Worm (Caenorhabditis elegans): ENCODE measurements around the gene nep-5.

nep-5 gene

DNA sequence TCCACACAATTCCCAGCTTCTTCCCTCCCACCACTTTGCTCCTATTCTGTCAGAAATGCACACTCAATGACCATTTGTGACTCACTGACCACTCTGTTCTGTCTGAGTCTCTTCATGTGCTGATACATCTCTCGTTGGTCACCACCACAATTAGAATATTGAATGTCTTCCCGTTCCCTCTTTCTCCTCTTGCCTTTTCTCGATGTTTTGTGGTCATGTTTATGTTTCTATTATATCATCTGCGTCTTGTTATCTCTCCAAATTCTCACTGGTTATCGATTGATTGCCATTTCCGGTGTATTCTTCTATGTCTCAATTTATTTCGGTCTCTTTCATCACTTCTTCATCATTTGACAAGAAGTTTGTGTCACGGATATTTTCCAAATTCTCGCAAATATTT, 27.0 kb upstream of the nep-5 start:
- TF ChIP-seq cog-1 (tag; optimal IDR thresholded peaks at IDR 0.05): peak; percentile 16
- TF ChIP-seq T22C8.4 (GFP tag; IDR thresholded peaks at IDR 0.05): peak; percentile 72
- no peak for TF ChIP-seq ztf-23 (GFP tag; IDR thresholded peaks at IDR 0.05)

DNA sequence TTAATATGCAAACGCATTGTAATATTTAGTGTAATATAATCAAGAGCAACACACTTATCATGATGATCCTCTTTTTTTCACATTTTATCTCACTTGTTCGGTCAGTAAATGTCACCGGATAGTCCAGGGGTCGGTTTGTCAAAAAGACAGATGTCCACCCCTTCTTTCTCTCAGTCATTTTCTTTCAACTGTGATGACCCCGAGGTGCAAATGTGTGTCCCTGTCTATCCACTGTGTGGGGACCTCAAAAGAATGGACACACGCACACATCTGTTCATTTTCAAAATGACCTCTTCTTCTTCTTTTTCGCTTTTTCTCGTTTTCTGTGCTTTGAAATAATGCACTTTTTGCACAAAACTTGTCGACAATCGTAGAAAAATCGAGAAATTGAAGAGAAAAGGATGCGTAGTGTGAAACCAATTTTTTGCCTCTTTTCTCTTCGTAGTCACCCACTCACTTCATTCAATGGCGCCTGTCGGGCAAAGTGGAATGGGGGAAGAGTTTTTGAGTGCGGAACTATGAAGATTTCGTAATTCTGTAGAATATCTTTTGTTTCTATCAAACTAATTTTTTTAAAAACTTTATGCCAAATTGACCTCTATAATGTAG, 24.1 kb upstream of the nep-5 start:
- TF ChIP-seq med-1 (GFP tag; optimal IDR thresholded peaks at IDR 0.05; ENCODE audit: insufficient read depth): no peak
- no peak for TF ChIP-seq T22C8.4 (GFP tag; IDR thresholded peaks at IDR 0.05)
- no peak for TF ChIP-seq ztf-29 (GFP tag; IDR thresholded peaks at IDR 0.05)
- no peak for TF ChIP-seq ref-1 (GFP tag; conservative IDR thresholded peaks at IDR 0.05)
- TF ChIP-seq tab-1 (GFP tag; IDR thresholded peaks at IDR 0.05): no peak
- TF ChIP-seq flt-1 (GFP tag; IDR thresholded peaks at IDR 0.05): no peak

DNA sequence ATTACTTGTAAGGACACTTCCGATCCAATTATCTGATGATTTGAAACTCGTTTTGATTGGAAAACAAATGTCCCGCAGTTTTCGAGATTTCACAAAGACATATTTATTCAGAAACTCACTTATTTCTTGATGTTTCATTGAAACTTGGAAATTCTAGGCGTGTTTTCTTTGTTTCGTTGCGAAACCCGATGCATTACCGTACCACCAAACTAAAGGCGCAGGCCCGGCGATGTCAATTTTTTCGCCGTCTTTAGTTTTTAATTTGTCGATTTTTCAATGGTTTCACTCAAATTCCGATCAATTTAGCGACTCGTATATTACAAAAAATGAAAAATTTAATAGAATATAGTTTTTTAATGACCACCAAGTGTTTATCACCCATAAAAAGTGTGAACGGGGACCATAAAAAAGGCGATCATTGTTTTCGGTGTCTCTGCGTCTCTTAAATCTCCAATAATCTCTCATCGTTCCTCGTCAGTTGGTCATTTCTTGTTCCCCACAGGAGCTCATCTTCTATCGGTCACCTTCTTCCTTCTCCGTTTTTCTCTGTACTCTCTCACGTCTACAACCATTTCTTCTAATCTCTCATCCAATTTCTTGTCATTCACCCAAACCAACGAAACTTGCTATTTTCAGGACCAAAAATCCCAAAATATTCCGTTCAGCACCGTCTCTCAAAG, 22.1 kb upstream of the nep-5 start, which contains the start of gene clr-1:
Gene clr-1 (plus strand): TSS at position 630 of the 680 bp plus-strand sequence.
- TF ChIP-seq T22C8.4 (GFP tag; IDR thresholded peaks at IDR 0.05) (no peak), ztf-29 (GFP tag; IDR thresholded peaks at IDR 0.05) (no peak), tab-1 (GFP tag; IDR thresholded peaks at IDR 0.05) (no peak), klf-2 (GFP tag; conservative IDR thresholded peaks at IDR 0.05) (no peak), flt-1 (GFP tag; IDR thresholded peaks at IDR 0.05) (no peak), med-1 (GFP tag; optimal IDR thresholded peaks at IDR 0.05; ENCODE audit: insufficient read depth) (no peak)

DNA sequence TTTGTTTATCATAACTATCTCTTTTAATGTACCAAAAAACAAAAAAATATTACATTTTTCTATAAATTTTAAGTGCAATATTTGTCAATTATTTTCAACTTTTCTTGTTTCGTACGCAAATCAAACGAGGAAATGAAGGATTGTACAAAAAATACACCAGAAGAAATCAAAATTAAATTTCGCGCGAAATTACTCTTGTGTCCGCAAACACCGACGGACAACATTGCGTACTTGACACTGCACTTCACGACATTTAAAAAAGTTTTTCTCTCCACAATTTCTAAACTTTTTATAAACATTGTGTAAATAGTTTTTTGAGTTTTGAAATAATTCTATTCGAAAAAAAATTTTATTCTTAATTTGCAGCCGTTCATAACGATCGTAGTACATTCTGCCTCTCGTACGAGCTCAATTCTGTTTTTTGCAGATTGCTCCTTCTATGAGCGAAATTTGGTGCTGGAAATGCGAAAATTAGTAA, 14.0 kb upstream of the nep-5 start, which contains the start of gene mrps-16:
Gene mrps-16 (plus strand): TSS at position 428 of the 478 bp plus-strand sequence.
- no peak for TF ChIP-seq tab-1 (GFP tag; IDR thresholded peaks at IDR 0.05)
- no peak for TF ChIP-seq med-1 (GFP tag; optimal IDR thresholded peaks at IDR 0.05; ENCODE audit: insufficient read depth)
- peak; percentile 41; the same call in 1 of the 2 replicates for TF ChIP-seq flt-1 (GFP tag; IDR thresholded peaks at IDR 0.05)

DNA sequence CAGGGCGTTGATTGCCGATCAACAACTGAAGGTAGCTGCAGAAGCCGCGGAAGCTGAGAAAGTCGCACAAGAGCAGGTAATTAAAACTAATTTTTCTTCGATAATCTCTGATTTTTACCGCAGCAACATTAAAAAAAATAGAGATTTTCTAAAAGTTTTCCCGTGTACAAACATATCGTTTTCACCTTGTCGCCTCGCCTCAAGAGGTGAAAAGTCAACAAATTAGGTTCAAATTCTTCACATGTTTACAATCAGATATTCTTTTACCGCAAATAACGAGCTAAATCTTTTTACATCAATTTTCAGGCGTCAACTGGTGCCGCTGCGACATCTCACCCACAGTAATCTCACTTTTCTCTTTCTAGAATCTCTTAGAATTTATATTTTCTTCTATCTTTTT, 13.0 kb upstream of the nep-5 start, which contains the start of gene ilcr-2:
Gene ilcr-2 (plus strand): TSS at position 301 of the 400 bp plus-strand sequence.
- TF ChIP-seq tab-1 (GFP tag; IDR thresholded peaks at IDR 0.05) (no peak), ref-1 (GFP tag; conservative IDR thresholded peaks at IDR 0.05) (no peak), T22C8.4 (GFP tag; IDR thresholded peaks at IDR 0.05) (no peak), med-1 (GFP tag; optimal IDR thresholded peaks at IDR 0.05; ENCODE audit: insufficient read depth) (no peak), klf-2 (GFP tag; conservative IDR thresholded peaks at IDR 0.05) (no peak), ztf-29 (GFP tag; IDR thresholded peaks at IDR 0.05) (no peak), flt-1 (GFP tag; IDR thresholded peaks at IDR 0.05) (no peak), ztf-23 (GFP tag; IDR thresholded peaks at IDR 0.05) (no peak), cog-1 (tag; optimal IDR thresholded peaks at IDR 0.05) (no peak)

DNA sequence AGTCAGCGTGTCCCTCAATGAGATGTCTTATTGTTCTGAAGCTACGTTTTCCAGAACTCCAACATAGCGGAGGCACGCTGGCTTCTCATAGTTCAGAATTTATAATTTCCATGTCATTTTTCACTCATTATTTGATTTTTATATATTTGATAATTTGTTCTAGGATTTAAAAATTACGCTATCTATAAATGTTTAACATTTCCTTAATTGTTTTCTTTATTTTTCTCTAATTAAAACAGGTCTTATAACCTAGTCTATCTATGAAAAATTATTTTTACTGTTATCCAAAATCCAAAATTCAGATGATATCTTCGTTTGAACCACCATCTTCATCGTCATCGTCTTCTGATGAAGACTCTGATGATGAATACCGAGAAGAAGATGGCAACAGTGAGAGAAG, 9.6 kb upstream of the nep-5 start, which contains the start of gene F56D1.1:
Gene F56D1.1 (plus strand): TSS at position 301 of the 400 bp plus-strand sequence.
- no peak for TF ChIP-seq ztf-29 (GFP tag; IDR thresholded peaks at IDR 0.05)
- no peak for TF ChIP-seq ztf-23 (GFP tag; IDR thresholded peaks at IDR 0.05)
- no peak for TF ChIP-seq tab-1 (GFP tag; IDR thresholded peaks at IDR 0.05)
- TF ChIP-seq flt-1 (GFP tag; IDR thresholded peaks at IDR 0.05): no peak
- TF ChIP-seq klf-2 (GFP tag; conservative IDR thresholded peaks at IDR 0.05): no peak
- TF ChIP-seq med-1 (GFP tag; optimal IDR thresholded peaks at IDR 0.05; ENCODE audit: insufficient read depth): no peak

DNA sequence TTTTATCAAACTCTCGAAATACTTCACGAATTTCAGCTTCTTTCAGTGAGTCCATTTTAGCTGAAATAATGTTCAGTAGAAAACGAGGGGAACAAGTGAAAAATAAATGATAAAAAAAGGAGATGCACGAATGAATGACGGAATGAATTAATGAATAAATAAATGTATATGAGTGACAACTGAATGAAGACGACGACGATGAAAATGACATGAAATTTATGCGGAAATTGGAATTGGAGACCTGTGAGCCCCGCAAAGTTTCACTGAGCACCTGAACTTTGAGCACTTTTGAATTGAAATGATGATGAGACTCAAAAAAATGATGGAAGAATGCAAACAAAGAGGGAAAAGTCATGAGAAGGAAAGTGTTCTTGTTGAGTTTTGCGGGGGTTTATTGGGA, 6.0 kb upstream of the nep-5 start, which contains the start of gene cal-8:
Gene cal-8 (minus strand): TSS at position 60 of the 400 bp plus-strand sequence.
- TF ChIP-seq tab-1 (GFP tag; IDR thresholded peaks at IDR 0.05) (no peak), ztf-23 (GFP tag; IDR thresholded peaks at IDR 0.05) (no peak), ztf-29 (GFP tag; IDR thresholded peaks at IDR 0.05) (no peak), med-1 (GFP tag; optimal IDR thresholded peaks at IDR 0.05; ENCODE audit: insufficient read depth) (no peak), cog-1 (tag; optimal IDR thresholded peaks at IDR 0.05) (no peak)

DNA sequence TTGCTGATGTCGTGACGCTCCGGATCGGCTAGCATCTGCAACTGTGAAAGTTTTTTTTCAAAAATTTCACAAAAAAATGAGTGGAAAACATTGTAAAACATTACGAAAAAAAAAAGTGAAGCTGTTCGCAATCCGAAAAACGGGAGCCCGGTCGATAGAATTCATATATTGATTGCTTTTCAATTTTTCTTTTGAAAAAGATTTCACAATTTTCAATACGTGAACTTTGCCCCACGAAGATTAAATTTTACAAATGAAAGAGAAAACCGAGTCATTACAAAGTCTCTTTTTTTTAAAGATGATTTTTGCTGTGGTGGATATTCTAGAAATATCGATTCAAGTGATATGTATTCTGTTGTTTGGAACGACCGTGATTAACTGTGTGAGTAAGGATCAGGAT, 6.5 kb downstream of the nep-5 start, which contains the start of gene F12A10.6:
Gene F12A10.6 (minus strand): TSS at position 101 of the 400 bp plus-strand sequence.
- TF ChIP-seq ztf-23 (GFP tag; IDR thresholded peaks at IDR 0.05) (no peak), med-1 (GFP tag; optimal IDR thresholded peaks at IDR 0.05; ENCODE audit: insufficient read depth) (no peak), ref-1 (GFP tag; conservative IDR thresholded peaks at IDR 0.05) (no peak)

DNA sequence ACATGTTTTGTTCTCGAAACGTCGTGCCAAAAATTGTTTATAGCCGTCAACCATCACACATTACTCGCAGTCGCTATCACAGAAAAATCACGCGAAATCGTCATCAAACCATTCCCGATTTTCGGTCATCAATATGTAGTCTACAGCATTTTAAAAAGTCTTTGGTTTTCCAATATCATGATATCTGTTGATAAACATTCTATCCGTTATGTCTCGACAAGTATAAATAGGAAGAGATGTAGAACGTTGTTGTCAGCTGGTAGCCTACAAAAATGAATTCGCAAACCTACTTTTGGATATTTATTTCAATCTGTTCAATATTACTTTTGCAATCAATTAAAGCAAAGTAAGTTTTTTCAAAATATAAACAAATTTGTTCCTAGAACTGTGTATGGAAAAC, 8.4 kb downstream of the nep-5 start, which contains the start of gene F12A10.1:
Gene F12A10.1 (plus strand): TSS at position 166 of the 400 bp plus-strand sequence.
- TF ChIP-seq T22C8.4 (GFP tag; IDR thresholded peaks at IDR 0.05): no peak
- TF ChIP-seq ztf-23 (GFP tag; IDR thresholded peaks at IDR 0.05): no peak
- TF ChIP-seq med-1 (GFP tag; optimal IDR thresholded peaks at IDR 0.05; ENCODE audit: insufficient read depth): no peak
- no peak for TF ChIP-seq ref-1 (GFP tag; conservative IDR thresholded peaks at IDR 0.05)
- no peak for TF ChIP-seq flt-1 (GFP tag; IDR thresholded peaks at IDR 0.05)
- no peak for TF ChIP-seq cog-1 (tag; optimal IDR thresholded peaks at IDR 0.05)
- TF ChIP-seq ztf-29 (GFP tag; IDR thresholded peaks at IDR 0.05): no peak
- TF ChIP-seq tab-1 (GFP tag; IDR thresholded peaks at IDR 0.05): no peak
- TF ChIP-seq klf-2 (GFP tag; conservative IDR thresholded peaks at IDR 0.05): no peak

DNA sequence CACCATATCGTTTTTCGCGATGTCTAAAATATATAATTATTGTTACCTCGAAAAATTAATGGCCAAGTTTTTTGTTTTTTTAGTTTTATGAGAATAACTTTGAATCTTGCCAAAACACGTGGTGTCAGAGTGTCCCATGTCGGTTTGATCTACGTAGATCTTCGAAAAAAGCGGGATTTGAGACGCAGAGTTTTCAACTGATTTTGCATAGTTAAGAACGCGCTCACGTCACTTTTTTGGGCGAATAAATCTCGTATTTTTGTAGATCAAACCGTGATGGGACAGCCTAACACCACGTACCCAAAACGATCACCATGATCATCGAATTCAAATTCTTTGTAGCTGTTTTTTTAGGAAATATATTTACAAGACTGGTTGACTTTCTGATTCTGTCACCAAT, 9.6 kb downstream of the nep-5 start:
- TF ChIP-seq tab-1 (GFP tag; IDR thresholded peaks at IDR 0.05): no peak
- no peak for TF ChIP-seq klf-2 (GFP tag; conservative IDR thresholded peaks at IDR 0.05)
- TF ChIP-seq ztf-23 (GFP tag; IDR thresholded peaks at IDR 0.05): no peak
- TF ChIP-seq T22C8.4 (GFP tag; IDR thresholded peaks at IDR 0.05): no peak
- TF ChIP-seq med-1 (GFP tag; optimal IDR thresholded peaks at IDR 0.05; ENCODE audit: insufficient read depth): no peak
- no peak for TF ChIP-seq flt-1 (GFP tag; IDR thresholded peaks at IDR 0.05)
- TF ChIP-seq cog-1 (tag; optimal IDR thresholded peaks at IDR 0.05): no peak
- no peak for TF ChIP-seq ref-1 (GFP tag; conservative IDR thresholded peaks at IDR 0.05)
- TF ChIP-seq ztf-29 (GFP tag; IDR thresholded peaks at IDR 0.05): no peak

Measured in whole organism, midembryonic.